Worm (Caenorhabditis elegans) whole organism, L2 larva: ENCODE measurements around the gene glf-1.

Source experiments
- C34F6.9 ChIP-seq: fragments of 150-350 bp; optimal IDR thresholded peaks from 2 replicates; lab custom pipeline; 2014; ENCODE audit warnings: missing biosample characterization, missing genetic modification characterization
- ZK546.5 ChIP-seq: sonication (generic microtip); optimal IDR thresholded peaks from 2 replicates; lab custom pipeline; 2017; ENCODE audit warnings: missing biosample characterization, missing genetic modification characterization
- alr-1 ChIP-seq: fragments of 150-350 bp; optimal IDR thresholded peaks from 2 replicates; lab custom pipeline; 2014; ENCODE audit warnings: missing biosample characterization, missing genetic modification characterization
- aly-2 ChIP-seq: fragments of 150-350 bp; optimal IDR thresholded peaks from 2 replicates; lab custom pipeline; 2014; ENCODE audit warnings: missing biosample characterization, missing genetic modification characterization
- blmp-1 ChIP-seq: sonication (generic microtip); optimal IDR thresholded peaks from 2 replicates; lab custom pipeline; 2017; ENCODE audit warnings: missing genetic modification characterization, mild to moderate bottlenecking, missing compliant biosample characterization, antibody characterized with exemption, moderate library complexity; ENCODE audit not compliant: insufficient read depth
- crh-2 ChIP-seq: sonication (generic microtip); optimal IDR thresholded peaks from 2 replicates; lab custom pipeline; 2017; ENCODE audit warnings: missing biosample characterization, missing genetic modification characterization
- elt-1 ChIP-seq: fragments of 150-350 bp; optimal IDR thresholded peaks from 2 replicates; lab custom pipeline; 2014; ENCODE audit warnings: missing biosample characterization, missing genetic modification characterization
- fos-1 ChIP-seq: fragments of 150-350 bp; optimal IDR thresholded peaks from 2 replicates; lab custom pipeline; 2014; ENCODE audit warnings: missing biosample characterization, missing genetic modification characterization
- gmeb-1 ChIP-seq: fragments of 150-350 bp; optimal IDR thresholded peaks from 2 replicates; lab custom pipeline; 2014; ENCODE audit warnings: missing biosample characterization, missing genetic modification characterization
- lin-11 ChIP-seq: fragments of 150-350 bp; sonication (generic microtip); optimal IDR thresholded peaks from 2 replicates; lab custom pipeline; 2014; ENCODE audit warnings: missing biosample characterization, missing genetic modification characterization, inconsistent platforms, mixed read lengths
- lin-13 ChIP-seq: fragments of 150-350 bp; optimal IDR thresholded peaks from 2 replicates; lab custom pipeline; 2014; ENCODE audit warnings: missing biosample characterization, missing genetic modification reagents, missing genetic modification characterization
- lin-39 ChIP-seq: fragments of 150-350 bp; optimal IDR thresholded peaks from 2 replicates; lab custom pipeline; 2014; ENCODE audit warnings: missing biosample characterization, missing genetic modification reagents, missing genetic modification characterization
- lsy-2 ChIP-seq, 2 experiments: fragments of 150-350 bp in 1 of 2; sonication (generic microtip) in 1 of 2; optimal IDR thresholded peaks; 2 replicates each; lab custom pipeline; 2014 to 2017; ENCODE audit warnings: missing biosample characterization in 2 of 2, missing genetic modification characterization in 2 of 2
- mab-5 ChIP-seq: fragments of 150-350 bp; optimal IDR thresholded peaks from 2 replicates; lab custom pipeline; 2014; ENCODE audit warnings: missing biosample characterization, missing genetic modification characterization
- mbf-1 ChIP-seq: sonication (generic microtip); optimal IDR thresholded peaks from 2 replicates; lab custom pipeline; 2017; ENCODE audit warnings: missing biosample characterization, missing genetic modification characterization
- nhr-10 ChIP-seq: sonication (generic microtip); optimal IDR thresholded peaks from 2 replicates; lab custom pipeline; 2017; ENCODE audit warnings: missing biosample characterization, missing genetic modification characterization
- nhr-11 ChIP-seq: fragments of 150-350 bp; optimal IDR thresholded peaks from 2 replicates; lab custom pipeline; 2014; ENCODE audit warnings: missing biosample characterization, missing genetic modification characterization
- nhr-12 ChIP-seq: fragments of 150-350 bp; optimal IDR thresholded peaks from 2 replicates; lab custom pipeline; 2014; ENCODE audit warnings: missing biosample characterization, missing genetic modification characterization
- nhr-129 ChIP-seq: fragments of 150-350 bp; optimal IDR thresholded peaks from 2 replicates; lab custom pipeline; 2014; ENCODE audit warnings: missing biosample characterization, missing genetic modification characterization
- nhr-21 ChIP-seq: fragments of 150-350 bp; optimal IDR thresholded peaks from 2 replicates; lab custom pipeline; 2014; ENCODE audit warnings: missing biosample characterization, missing genetic modification characterization
- nhr-23 ChIP-seq: fragments of 150-350 bp; optimal IDR thresholded peaks from 2 replicates; lab custom pipeline; 2014; ENCODE audit warnings: missing biosample characterization, missing genetic modification reagents, missing genetic modification characterization
- nhr-25 ChIP-seq: fragments of 150-350 bp; sonication (generic microtip); optimal IDR thresholded peaks from 3 replicates; lab custom pipeline; 2014; ENCODE audit warnings: missing biosample characterization, missing genetic modification characterization
- sma-9 ChIP-seq, 2 experiments: fragments of 150-350 bp in 1 of 2; sonication (generic microtip) in 1 of 2; optimal IDR thresholded peaks; 2 replicates each; lab custom pipeline; 2014 to 2016; ENCODE audit warnings: missing genetic modification characterization in 2 of 2, mild to moderate bottlenecking in 1 of 2, missing biosample characterization in 1 of 2, missing compliant biosample characterization in 1 of 2, missing genetic modification reagents in 1 of 2, moderate library complexity in 1 of 2
- snpc-4 ChIP-seq: fragments of 150-350 bp; optimal IDR thresholded peaks from 2 replicates; lab custom pipeline; 2014; ENCODE audit warnings: missing biosample characterization, missing genetic modification characterization
- unc-55 ChIP-seq: fragments of 150-350 bp; sonication (generic microtip); optimal IDR thresholded peaks from 3 replicates; lab custom pipeline; 2014; ENCODE audit warnings: missing biosample characterization, missing genetic modification reagents, missing genetic modification characterization
- ztf-1 ChIP-seq: fragments of 200-800 bp; sonication (Bioruptor generic); conservative IDR thresholded peaks from 2 replicates; pipeline ENCODE4 v1.3.6; 2022; ENCODE audit warnings: missing genetic modification characterization, missing compliant biosample characterization

Gene glf-1

ce11 chrIV:5885180-5885887, at the start of gene glf-1:
Gene glf-1 (plus strand): TSS chrIV:5885835.
- peak; percentile 8 for TF ChIP-seq blmp-1 (tag; lab: Kevin White, UChicago)
- TF ChIP-seq ztf-1 (GFP tag; lab: Robert Waterston, UW), result no peak
- no peak for TF ChIP-seq lin-39 (tag; lab: Kevin White, UChicago)
- TF ChIP-seq elt-1 (tag; lab: Kevin White, UChicago), result peak; percentile 62

DNA sequence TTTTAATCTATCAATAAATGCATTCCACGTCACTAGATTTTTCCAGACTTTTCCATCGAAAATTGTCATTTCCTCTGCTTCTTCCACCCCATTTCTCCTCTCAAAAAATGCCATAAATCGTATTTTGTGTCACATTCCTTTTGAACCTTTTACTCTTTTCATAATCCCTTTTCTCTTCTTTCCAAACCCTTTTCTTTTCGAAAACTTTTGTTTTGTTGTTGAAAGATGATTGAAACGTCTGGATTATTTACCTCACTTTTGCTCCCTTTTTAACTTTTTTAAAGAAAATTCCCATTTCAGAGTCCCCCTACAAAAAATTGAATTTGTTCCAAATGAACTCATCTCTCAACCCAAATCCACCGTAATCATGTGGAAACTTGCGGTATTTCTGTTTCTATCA, 46.5 kb upstream of the glf-1 start, which contains the start of gene C06E7.2:
C06E7.2 (plus strand) TSS at position 301 of the 400 bp plus-strand sequence.
- TF ChIP-seq mab-5 (tag; lab: Kevin White, UChicago) (peak; percentile 59), unc-55 (GFP tag; lab: Kevin White, UChicago) (peak; percentile 68), snpc-4 (no peak)
- TF ChIP-seq, all 48 proteins: peak for 2

DNA sequence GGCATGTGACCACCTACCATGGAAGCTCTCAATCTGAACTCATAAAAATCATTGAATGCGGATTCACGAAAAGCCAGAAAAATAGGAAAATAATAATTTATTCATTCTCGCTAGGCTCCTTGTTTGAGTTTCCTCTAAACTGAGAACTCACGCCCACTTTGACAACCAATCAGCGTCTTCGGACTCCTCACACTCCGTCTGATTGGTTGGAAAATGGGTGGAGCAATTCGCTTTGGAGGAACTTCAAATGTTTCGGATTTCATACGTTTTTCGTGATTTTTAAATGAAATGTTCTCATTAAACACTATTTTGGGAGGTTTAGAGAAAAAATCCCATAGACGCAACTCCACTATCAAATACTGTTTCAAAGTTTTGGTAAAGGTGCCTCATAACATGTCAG, 42.7 kb upstream of the glf-1 start:
- TF ChIP-seq nhr-129 (tag; lab: Kevin White, UChicago) (no peak), fos-1 (tag; lab: Kevin White, UChicago) (no peak), lin-39 (tag; lab: Kevin White, UChicago) (no peak), gmeb-1 (no peak), elt-1 (tag; lab: Kevin White, UChicago) (no peak), ZK546.5 (tag; lab: Kevin White, UChicago) (no peak), blmp-1 (tag; lab: Kevin White, UChicago) (no peak), lin-13 (GFP tag; lab: Kevin White, UChicago) (no peak), nhr-10 (tag; lab: Kevin White, UChicago) (no peak), crh-2 (tag; lab: Kevin White, UChicago) (no peak), nhr-25 (no peak), nhr-12 (no peak), mab-5 (tag; lab: Kevin White, UChicago) (no peak), nhr-23 (no peak), sma-9 (GFP tag; optimal IDR thresholded peaks at IDR 0.05; lab: Kevin White, UChicago) (no peak), sma-9 (tag; optimal IDR thresholded peaks at IDR 0.05; lab: Kevin White, UChicago) (no peak)

- TF ChIP-seq aly-2 (tag; lab: Kevin White, UChicago) (no peak), alr-1 (tag; lab: Kevin White, UChicago) (no peak), mbf-1 (tag; lab: Kevin White, UChicago) (no peak), nhr-11 (tag; lab: Kevin White, UChicago) (no peak), crh-2 (tag; lab: Kevin White, UChicago) (no peak), blmp-1 (tag; lab: Kevin White, UChicago) (no peak), snpc-4 (no peak), ztf-1 (GFP tag; lab: Robert Waterston, UW) (no peak), unc-55 (GFP tag; lab: Kevin White, UChicago) (no peak)
- TF ChIP-seq, all 48 proteins: peak for 0
Observed at ce11 chrIV:5846269-5846668, 39.4 kb upstream of the glf-1 start, which contains the start of gene sams-4. Gene sams-4 (minus strand): TSS chrIV:5846369.

DNA sequence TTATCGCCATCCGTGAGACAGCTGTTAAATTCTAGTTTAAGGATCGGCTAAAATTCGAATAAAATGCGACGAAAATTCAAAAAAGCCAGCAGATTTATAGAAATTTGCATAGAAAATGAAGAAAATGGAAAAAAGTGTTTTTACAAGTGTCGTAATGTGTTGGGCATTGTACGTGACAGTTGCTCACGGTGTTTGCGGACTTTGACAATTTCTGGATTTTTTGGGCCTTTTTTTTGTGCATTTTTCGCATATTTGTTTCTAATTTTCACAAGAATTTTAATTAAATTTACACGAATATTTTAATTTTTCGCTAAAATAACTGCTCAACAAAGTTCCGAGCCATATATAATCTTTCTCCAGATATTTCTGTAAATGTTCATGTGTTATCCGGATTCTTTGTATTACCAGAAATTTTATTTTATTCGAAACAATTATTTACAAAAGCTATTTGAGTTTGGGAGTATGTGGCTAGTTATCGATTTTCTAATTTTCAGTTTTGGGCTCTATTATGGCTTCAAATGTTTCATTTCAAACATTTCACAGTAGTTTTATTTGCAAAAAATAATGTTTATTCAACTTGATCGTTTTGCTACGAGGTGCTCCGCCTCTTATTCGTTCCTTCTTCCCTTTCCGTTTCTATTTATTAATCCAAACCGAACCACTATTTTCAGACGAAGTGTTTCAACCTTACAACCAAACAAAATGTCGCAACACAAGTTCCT, 37.5 kb upstream of the glf-1 start, which contains the start of gene sams-3:
sams-3 (plus strand) TSS at position 672 of the 722 bp plus-strand sequence.
- TF ChIP-seq nhr-21 (no peak), nhr-25 (peak; percentile 22), gmeb-1 (peak; percentile 64), nhr-12 (no peak), ztf-1 (GFP tag; lab: Robert Waterston, UW) (no peak), nhr-129 (tag; lab: Kevin White, UChicago) (peak; percentile 27), lin-11 (tag; lab: Kevin White, UChicago) (no peak), sma-9 (GFP tag; optimal IDR thresholded peaks at IDR 0.05; lab: Kevin White, UChicago) (peak; percentile 45), sma-9 (tag; optimal IDR thresholded peaks at IDR 0.05; lab: Kevin White, UChicago) (no peak), lsy-2 (tag; optimal IDR thresholded peaks at IDR 0.05; lab: Kevin White, UChicago) (peak; percentile 42 to 68), C34F6.9 (tag; lab: Kevin White, UChicago) (peak; percentile 60)
- TF ChIP-seq, all 48 proteins: peak for 6
